Fruit fly (Drosophila melanogaster) whole organism, embryonic: ENCODE results near the gene Prx2.

Source experiments
- Aef1 ChIP-seq: fragments of 200-800 bp; sonication (Bioruptor generic); IDR thresholded peaks from 3 replicates; pipeline ENCODE4 v1.3.6; 2022; ENCODE audit warnings: missing biosample characterization, missing genetic modification characterization
- CG10267 ChIP-seq: fragments of 200-800 bp; sonication (Bioruptor generic); optimal IDR thresholded peaks from 2 replicates; lab custom pipeline; 2018; ENCODE audit warnings: missing biosample characterization, mild to moderate bottlenecking, missing genetic modification characterization, moderate library complexity
- CG11093 ChIP-seq: fragments of 200-800 bp; sonication (Bioruptor generic); IDR thresholded peaks from 3 replicates; pipeline ENCODE4 v1.3.6; 2022; ENCODE audit warnings: missing biosample characterization, missing genetic modification characterization
- CG13624 ChIP-seq: fragments of 200-800 bp; sonication (Bioruptor generic); optimal IDR thresholded peaks from 2 replicates; lab custom pipeline; 2016; ENCODE audit warnings: missing biosample characterization, missing genetic modification characterization
- CG14014 ChIP-seq: fragments of 200-800 bp; sonication (Bioruptor generic); IDR thresholded peaks from 2 replicates; pipeline ENCODE4 v1.3.6; 2022; ENCODE audit warnings: missing biosample characterization, missing genetic modification characterization
- CG1602 ChIP-seq: fragments of 200-800 bp; sonication (Bioruptor generic); optimal IDR thresholded peaks from 3 replicates; lab custom pipeline; 2016; ENCODE audit warnings: missing biosample characterization, missing genetic modification characterization
- CG16779 ChIP-seq: fragments of 200-800 bp; sonication (Bioruptor generic); IDR thresholded peaks from 2 replicates; pipeline ENCODE4 v1.3.6; 2022; ENCODE audit warnings: missing biosample characterization, missing genetic modification characterization
- CG1832 ChIP-seq: fragments of 200-800 bp; sonication (Bioruptor generic); optimal IDR thresholded peaks from 2 replicates; lab custom pipeline; 2017; ENCODE audit warnings: missing biosample characterization, mild to moderate bottlenecking, missing genetic modification characterization, inconsistent platforms
- CG18599 ChIP-seq: fragments of 200-800 bp; sonication (Bioruptor generic); optimal IDR thresholded peaks from 3 replicates; lab custom pipeline; 2017; ENCODE audit warnings: missing biosample characterization, missing genetic modification characterization, mild to moderate bottlenecking, moderate library complexity, missing genetic modification reagents
- CG2712 ChIP-seq: fragments of 200-800 bp; optimal IDR thresholded peaks from 3 replicates; lab custom pipeline; 2019; ENCODE audit warnings: missing biosample characterization, mild to moderate bottlenecking, missing genetic modification characterization, moderate library complexity
- CG2889 ChIP-seq: fragments of 200-800 bp; sonication (Bioruptor generic); IDR thresholded peaks from 3 replicates; pipeline ENCODE4 v1.3.6; 2022; ENCODE audit warnings: missing biosample characterization, missing genetic modification characterization
- CG32532 ChIP-seq: fragments of 200-800 bp; sonication (Bioruptor generic); IDR thresholded peaks from 2 replicates; pipeline ENCODE4 v1.3.6; 2022; ENCODE audit warnings: missing biosample characterization, missing genetic modification characterization
- CG4328 ChIP-seq: fragments of 200-800 bp; sonication (Bioruptor generic); optimal IDR thresholded peaks from 3 replicates; lab custom pipeline; 2017; ENCODE audit warnings: missing biosample characterization, missing genetic modification reagents, missing genetic modification characterization
- CG6175 ChIP-seq: fragments of 200-800 bp; sonication (Bioruptor generic); IDR thresholded peaks from 3 replicates; pipeline ENCODE4 v1.3.6; 2022; ENCODE audit warnings: missing biosample characterization, missing genetic modification characterization
- CG7963 ChIP-seq: fragments of 200-800 bp; sonication (Bioruptor generic); IDR thresholded peaks from 3 replicates; pipeline ENCODE4 v1.3.6; 2022; ENCODE audit warnings: missing biosample characterization, missing genetic modification characterization; ENCODE audit not compliant: partially characterized antibody
- CG8359 ChIP-seq: fragments of 200-800 bp; sonication (Bioruptor generic); optimal IDR thresholded peaks from 2 replicates; lab custom pipeline; 2017; ENCODE audit warnings: missing biosample characterization, mild to moderate bottlenecking, missing genetic modification characterization, borderline replicate concordance
- CG8388 ChIP-seq: fragments of 200-800 bp; sonication (Bioruptor generic); optimal IDR thresholded peaks from 2 replicates; lab custom pipeline; 2019; ENCODE audit warnings: missing biosample characterization, mild to moderate bottlenecking, missing genetic modification characterization, moderate library complexity
- CG8924 ChIP-seq: fragments of 200-800 bp; optimal IDR thresholded peaks from 3 replicates; lab custom pipeline; 2019; ENCODE audit warnings: missing biosample characterization, mild to moderate bottlenecking, missing genetic modification characterization, moderate library complexity
- CG9932 ChIP-seq: fragments of 200-800 bp; sonication (Bioruptor generic); IDR thresholded peaks from 2 replicates; pipeline ENCODE4 v1.3.6; 2022; ENCODE audit warnings: missing biosample characterization, missing genetic modification characterization
- Dbx ChIP-seq: fragments of 200-800 bp; sonication (Bioruptor generic); IDR thresholded peaks from 3 replicates; pipeline ENCODE4 v1.3.6; 2022; ENCODE audit warnings: missing biosample characterization, missing genetic modification characterization
- Doc3 ChIP-seq: fragments of 200-800 bp; sonication (Bioruptor generic); IDR thresholded peaks from 3 replicates; pipeline ENCODE4 v1.3.6; 2022; ENCODE audit warnings: missing biosample characterization, missing genetic modification characterization; ENCODE audit not compliant: partially characterized antibody
- Gug ChIP-seq: fragments of 200-800 bp; sonication (Bioruptor generic); IDR thresholded peaks from 4 replicates; pipeline ENCODE4 v1.3.6; 2022; ENCODE audit warnings: missing biosample characterization, missing genetic modification characterization
- Hr78 ChIP-seq, 2 experiments: fragments of 200-800 bp in 1 of 2; fragments of >200 bp in 1 of 2; sonication (Bioruptor generic) in 1 of 2; optimal IDR thresholded peaks; 2 replicates each; lab custom pipeline; 2017 to 2019; ENCODE audit warnings: missing biosample characterization in 2 of 2, missing genetic modification characterization in 2 of 2, mild to moderate bottlenecking in 1 of 2, moderate library complexity in 1 of 2
- Kr ChIP-seq: fragments of 200-800 bp; sonication (Bioruptor generic); optimal IDR thresholded peaks from 2 replicates; lab custom pipeline; 2017; ENCODE audit warnings: missing biosample characterization, mild to moderate bottlenecking, missing genetic modification characterization
- Lhr ChIP-seq: fragments of 200-800 bp; sonication (Bioruptor generic); optimal IDR thresholded peaks from 3 replicates; lab custom pipeline; 2017; ENCODE audit warnings: mild to moderate bottlenecking, missing biosample characterization, missing genetic modification reagents, missing genetic modification characterization
- Ravus ChIP-seq: fragments of 200-800 bp; sonication (Bioruptor generic); IDR thresholded peaks from 2 replicates; pipeline ENCODE4 v1.3.6; 2022; ENCODE audit warnings: missing biosample characterization, missing genetic modification characterization
- Scr ChIP-seq: fragments of 200-800 bp; sonication (Bioruptor generic); IDR thresholded peaks from 2 replicates; pipeline ENCODE4 v1.3.6; 2022; ENCODE audit warnings: missing biosample characterization, missing genetic modification characterization; ENCODE audit not compliant: partially characterized antibody
- aop ChIP-seq: fragments of 200-800 bp; sonication (Bioruptor generic); IDR thresholded peaks from 2 replicates; pipeline ENCODE4 v1.3.6; 2022; ENCODE audit warnings: missing biosample characterization, missing genetic modification characterization
- ash1 ChIP-seq: fragments of 200-800 bp; sonication (Bioruptor generic); optimal IDR thresholded peaks from 2 replicates; lab custom pipeline; 2018; ENCODE audit warnings: missing biosample characterization, mild to moderate bottlenecking, missing genetic modification characterization
- cato ChIP-seq: fragments of 200-800 bp; sonication (Bioruptor generic); optimal IDR thresholded peaks from 2 replicates; lab custom pipeline; 2016; ENCODE audit warnings: missing biosample characterization, missing genetic modification characterization, borderline replicate concordance
- croc ChIP-seq: fragments of 200-800 bp; sonication (Bioruptor generic); conservative IDR thresholded peaks from 3 replicates; pipeline ENCODE4 v1.3.6; 2022; ENCODE audit warnings: missing biosample characterization, missing genetic modification characterization
- da ChIP-seq: fragments of 200-800 bp; sonication (Bioruptor generic); optimal IDR thresholded peaks from 2 replicates; lab custom pipeline; 2016; ENCODE audit warnings: missing biosample characterization, missing genetic modification characterization
- fd102C ChIP-seq: fragments of 200-800 bp; sonication (Bioruptor generic); optimal IDR thresholded peaks from 2 replicates; lab custom pipeline; 2018; ENCODE audit warnings: missing biosample characterization, mild to moderate bottlenecking, missing genetic modification characterization, moderate library complexity
- gcm ChIP-seq: fragments of 200-800 bp; sonication (Bioruptor generic); optimal IDR thresholded peaks from 2 replicates; lab custom pipeline; 2019; ENCODE audit warnings: missing biosample characterization, mild to moderate bottlenecking, missing genetic modification characterization, moderate library complexity
- grn ChIP-seq: fragments of 200-800 bp; sonication (Bioruptor generic); optimal IDR thresholded peaks from 3 replicates; lab custom pipeline; 2017; ENCODE audit warnings: missing biosample characterization, missing genetic modification characterization
- hth ChIP-seq: fragments of >200 bp; optimal IDR thresholded peaks from 2 replicates; lab custom pipeline; 2017; ENCODE audit warnings: inconsistent platforms
- lola ChIP-seq, 3 experiments: fragments of >200 bp in 2 of 3; fragments of 200-800 bp in 1 of 3; sonication (Bioruptor generic) in 1 of 3; optimal IDR thresholded peaks; 2 replicates each; lab custom pipeline; 2017 to 2019; ENCODE audit warnings: missing biosample characterization in 3 of 3, missing genetic modification characterization in 3 of 3, mild to moderate bottlenecking in 1 of 3, moderate library complexity in 1 of 3
- psq ChIP-seq: fragments of 200-800 bp; sonication (Bioruptor generic); optimal IDR thresholded peaks from 2 replicates; lab custom pipeline; 2017; ENCODE audit warnings: missing biosample characterization, missing genetic modification characterization
- sc ChIP-seq, 3 experiments: fragments of >200 bp in 2 of 3; fragments of 200-800 bp in 1 of 3; sonication (Bioruptor generic) in 1 of 3; optimal IDR thresholded peaks; 2 replicates in 2 of 3; 3 replicates in 1 of 3; lab custom pipeline; 2017; ENCODE audit warnings: mild to moderate bottlenecking in 1 of 3, missing biosample characterization in 1 of 3, missing genetic modification characterization in 1 of 3, missing genetic modification reagents in 1 of 3
- schlank ChIP-seq: fragments of 200-800 bp; sonication (Bioruptor generic); optimal IDR thresholded peaks from 2 replicates; lab custom pipeline; 2018; ENCODE audit warnings: missing biosample characterization, mild to moderate bottlenecking, missing genetic modification characterization
- scrt ChIP-seq: fragments of 200-800 bp; sonication (Bioruptor generic); optimal IDR thresholded peaks from 2 replicates; lab custom pipeline; 2018; ENCODE audit warnings: missing biosample characterization, mild to moderate bottlenecking, missing genetic modification characterization, moderate library complexity
- sima ChIP-seq: fragments of 200-800 bp; sonication (Bioruptor generic); optimal IDR thresholded peaks from 2 replicates; lab custom pipeline; 2016; ENCODE audit warnings: missing biosample characterization, missing genetic modification characterization
- sqz ChIP-seq: fragments of 200-800 bp; sonication (Bioruptor generic); optimal IDR thresholded peaks from 3 replicates; lab custom pipeline; 2018; ENCODE audit warnings: missing biosample characterization, mild to moderate bottlenecking, missing genetic modification characterization
- tin ChIP-seq: fragments of 200-800 bp; sonication (Bioruptor generic); optimal IDR thresholded peaks from 3 replicates; lab custom pipeline; 2016; ENCODE audit warnings: missing biosample characterization, missing genetic modification characterization
- twi ChIP-seq: fragments of 200-800 bp; optimal IDR thresholded peaks from 2 replicates; lab custom pipeline; 2019; ENCODE audit warnings: missing biosample characterization, mild to moderate bottlenecking, missing genetic modification characterization, moderate library complexity
- zfh1 ChIP-seq: fragments of 200-800 bp; sonication (Bioruptor generic); IDR thresholded peaks from 3 replicates; pipeline ENCODE4 v1.3.6; 2022; ENCODE audit warnings: missing biosample characterization, missing genetic modification characterization
- zfh2 ChIP-seq: fragments of 200-800 bp; sonication (Bioruptor generic); optimal IDR thresholded peaks from 2 replicates; lab custom pipeline; 2016; ENCODE audit warnings: missing biosample characterization, missing genetic modification characterization

Prx2 gene

DNA sequence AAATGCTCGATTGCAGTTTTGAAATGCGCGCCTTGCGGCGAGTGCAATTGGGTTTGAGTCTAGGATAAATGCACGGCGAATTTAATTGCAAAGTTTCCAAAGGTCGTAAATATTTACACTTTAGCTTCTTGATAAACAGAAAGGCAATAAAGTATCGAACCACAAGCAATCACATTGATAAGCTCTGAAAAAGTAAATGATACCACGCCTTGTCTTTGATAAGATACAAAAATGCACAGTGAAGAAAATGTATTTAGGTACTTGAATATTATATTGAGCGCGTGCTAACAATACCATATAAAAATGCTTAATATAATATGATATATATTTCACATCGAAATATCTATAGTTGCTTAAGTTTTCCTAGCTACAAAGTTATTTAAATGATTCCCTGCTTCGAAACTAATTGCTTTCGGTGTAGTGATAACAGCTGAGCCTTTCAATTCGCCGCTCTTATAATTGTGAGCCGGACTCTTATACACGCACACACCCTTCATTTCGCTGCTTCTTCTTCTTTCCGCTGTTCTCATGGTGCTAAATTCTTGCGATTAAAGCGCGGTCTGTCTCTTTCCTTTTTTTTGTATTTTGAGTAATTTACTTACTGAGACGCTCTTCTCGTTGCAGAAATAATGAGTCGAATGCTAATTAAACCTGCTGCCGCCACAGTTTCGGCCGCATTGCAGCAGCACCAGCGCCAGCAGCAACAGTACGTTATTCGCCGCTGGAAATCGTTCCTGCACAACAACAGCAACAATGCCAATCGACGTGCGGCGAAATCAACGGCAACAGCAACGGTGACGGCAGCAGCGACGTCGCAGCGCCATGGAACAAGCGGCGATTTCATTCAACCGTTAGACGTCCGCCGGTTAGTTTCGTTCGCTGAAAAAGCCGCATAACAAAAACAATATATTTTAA lies 43.9 kb downstream of the Prx2 start (continued):
- TF ChIP-seq psq (peak; percentile 14), scrt (peak; percentile 63), aop (GFP tag; lab: Robert Waterston, UW) (no peak), zfh2 (GFP tag; lab: Kevin White, UChicago) (peak; percentile 32), CG13624 (GFP tag; lab: Kevin White, UChicago) (peak; percentile 2), CG1832 (no peak), sc (optimal IDR thresholded peaks at IDR 0.05; lab: Kevin White, UChicago) (no peak), sc (GFP tag; optimal IDR thresholded peaks at IDR 0.05; lab: Kevin White, UChicago) (peak; percentile 80), Hr78 (GFP tag; optimal IDR thresholded peaks at IDR 0.05; lab: Kevin White, UChicago) (peak in 1 of 2 experiments; percentile 81), twi (tag; lab: Kevin White, UChicago) (peak; percentile 66), Lhr (peak; percentile 53), CG8924 (tag; lab: Kevin White, UChicago) (peak; percentile 92), CG7963 (GFP tag; lab: Robert Waterston, UW) (no peak), Kr (GFP tag; lab: Kevin White, UChicago) (no peak), CG16779 (GFP tag; lab: Robert Waterston, UW) (0 out of 2 replicates have a peak, but pooled peaks have one; percentile 34), grn (GFP tag; lab: Kevin White, UChicago) (peak; percentile 74), lola (GFP tag; optimal IDR thresholded peaks at IDR 0.05; lab: Kevin White, UChicago) (peak in 1 of 3 experiments; percentile 80), fd102C (GFP tag; lab: Kevin White, UChicago) (no peak), cato (GFP tag; lab: Kevin White, UChicago) (peak; percentile 58), CG10267 (peak; percentile 84), CG11093 (GFP tag; lab: Robert Waterston, UW) (peak; percentile 61; the same call in 2 of the 3 replicates), schlank (tag; lab: Kevin White, UChicago) (no peak), CG4328 (GFP tag; lab: Kevin White, UChicago) (peak; percentile 73), CG1602 (GFP tag; lab: Kevin White, UChicago) (peak; percentile 80), CG32532 (GFP tag; lab: Robert Waterston, UW) (peak; percentile 81), Doc3 (GFP tag; lab: Robert Waterston, UW) (no peak), zfh1 (GFP tag; lab: Robert Waterston, UW) (peak; percentile 80), CG9932 (GFP tag; lab: Robert Waterston, UW) (peak; percentile 82), Scr (no peak), Aef1 (GFP tag; lab: Robert Waterston, UW) (peak; percentile 76), da (GFP tag; lab: Kevin White, UChicago) (no peak), ash1 (no peak), CG2889 (GFP tag; lab: Robert Waterston, UW) (0 out of 3 replicates have a peak, but pooled peaks have one; percentile 71), Ravus (GFP tag; lab: Robert Waterston, UW) (peak; percentile 37), CG14014 (GFP tag; lab: Robert Waterston, UW) (peak; percentile 66; the same call in 1 of the 2 replicates), CG18599 (GFP tag; lab: Kevin White, UChicago) (peak; percentile 89), tin (GFP tag; lab: Kevin White, UChicago) (peak; percentile 81), sqz (GFP tag; lab: Kevin White, UChicago) (peak; percentile 68), CG2712 (tag; lab: Kevin White, UChicago) (peak; percentile 90), sima (no peak), Gug (peak; percentile 60; the same call in 3 of the 4 replicates), CG8359 (GFP tag; lab: Kevin White, UChicago) (no peak), croc (GFP tag; lab: Robert Waterston, UW) (peak; percentile 43; the same call in 1 of the 3 replicates), Dbx (GFP tag; lab: Robert Waterston, UW) (peak; percentile 77), gcm (GFP tag; lab: Kevin White, UChicago) (peak; percentile 84), CG8388 (peak; percentile 88), CG6175 (0 out of 3 replicates have a peak, but pooled peaks have one; percentile 35), hth (lab: Kevin White, UChicago) (no peak)
